Worm (Caenorhabditis elegans) whole organism, young adult: ENCODE data around the gene F18A11.5.

Experiments
- C17E4.6 ChIP-seq: fragments of 200-800 bp; sonication (Bioruptor generic); IDR thresholded peaks from 2 replicates; pipeline ENCODE4 v1.3.6; 2022; ENCODE audit warnings: missing genetic modification reagents, missing genetic modification characterization, missing compliant biosample characterization
- ets-4 ChIP-seq: fragments of 200-800 bp; sonication (Bioruptor generic); optimal IDR thresholded peaks from 2 replicates; lab custom pipeline; 2018; ENCODE audit warnings: mild to moderate bottlenecking, missing genetic modification characterization, missing compliant biosample characterization
- madf-8 ChIP-seq: fragments of 200-800 bp; sonication (Bioruptor generic); conservative IDR thresholded peaks from 2 replicates; pipeline ENCODE4 v1.3.6; 2022; ENCODE audit warnings: missing genetic modification reagents, missing genetic modification characterization, missing compliant biosample characterization

ce11 chrII:12981980-12982575 lies 32.0 kb downstream of the F18A11.5 start:
- TF ChIP-seq C17E4.6 (GFP tag; lab: Robert Waterston, UW) (no peak), ets-4 (GFP tag; lab: Kevin White, UChicago) (no peak), madf-8 (GFP tag; lab: Robert Waterston, UW) (no peak)
